Fruit fly (Drosophila melanogaster): ENCODE data around the gene TFAM.

The TFAM gene

dm6 chr3R:20574535-20574980 is 2.3 kb downstream of the TFAM start:
- TF ChIP-seq svp (GFP tag) (peak; percentile 38), CG6163 (GFP tag; IDR thresholded peaks at IDR 0.05) (0 out of 3 replicates have a peak, but pooled peaks have one; percentile 20), Ets21C (GFP tag; optimal IDR thresholded peaks at IDR 0.05) (no peak), CG10669 (GFP tag; optimal IDR thresholded peaks at IDR 0.05) (no peak), vri (GFP tag; optimal IDR thresholded peaks at IDR 0.05) (no peak), fkh (GFP tag; optimal IDR thresholded peaks at IDR 0.05) (peak; percentile 73), Eip78C (GFP tag) (peak; percentile 27), CG3919 (GFP tag; optimal IDR thresholded peaks at IDR 0.05) (no peak), Lpt (GFP tag; optimal IDR thresholded peaks at IDR 0.05) (no peak), esn (GFP tag; optimal IDR thresholded peaks at IDR 0.05) (peak; percentile 9), CG6854 (GFP tag; optimal IDR thresholded peaks at IDR 0.05) (peak; percentile 60), net (GFP tag; optimal IDR thresholded peaks at IDR 0.05) (no peak), acj6 (GFP tag; optimal IDR thresholded peaks at IDR 0.05) (no peak)

- TF ChIP-seq Eip78C (GFP tag) (peak; percentile 48), Sox14 (GFP tag; optimal IDR thresholded peaks at IDR 0.05) (no peak), CG32006 (GFP tag; optimal IDR thresholded peaks at IDR 0.05) (peak; percentile 51), CG4318 (GFP tag; optimal IDR thresholded peaks at IDR 0.05) (no peak), Hr4 (GFP tag; optimal IDR thresholded peaks at IDR 0.05) (peak; percentile 18), CG8119 (GFP tag; IDR thresholded peaks at IDR 0.05) (no peak), CG8632 (GFP tag; optimal IDR thresholded peaks at IDR 0.05) (no peak), CG10631 (GFP tag; optimal IDR thresholded peaks at IDR 0.05) (no peak), CG15336 (GFP tag; IDR thresholded peaks at IDR 0.05) (0 out of 2 replicates have a peak, but pooled peaks have one; percentile 22), CG11294 (GFP tag; IDR thresholded peaks at IDR 0.05) (no peak), CG31627 (GFP tag; optimal IDR thresholded peaks at IDR 0.05) (no peak), dsx (GFP tag; optimal IDR thresholded peaks at IDR 0.05; ENCODE audit: poor library complexity, severe bottlenecking) (no peak), CG16779 (tag; optimal IDR thresholded peaks at IDR 0.05) (no peak), CG3032 (tag; optimal IDR thresholded peaks at IDR 0.05) (no peak), vri (GFP tag; optimal IDR thresholded peaks at IDR 0.05) (no peak), achi (GFP tag; optimal IDR thresholded peaks at IDR 0.05) (no peak), svp (GFP tag) (peak; percentile 45)
Measured at dm6 chr3R:20573326-20573725, 3.5 kb downstream of the TFAM start.

dm6 chr3R:20567507-20568222 is 9.1 kb downstream of the TFAM start:
- TF ChIP-seq CG6808 (GFP tag; optimal IDR thresholded peaks at IDR 0.05) (peak; percentile 4), CG15336 (GFP tag; IDR thresholded peaks at IDR 0.05) (no peak), CG4318 (GFP tag; optimal IDR thresholded peaks at IDR 0.05) (no peak), CG8319 (GFP tag; optimal IDR thresholded peaks at IDR 0.05) (peak; percentile 73)

dm6 chr3R:20565546-20565948 is 11.3 kb downstream of the TFAM start:
- TF ChIP-seq Eip93F (GFP tag; optimal IDR thresholded peaks at IDR 0.05) (peak; percentile 29), CG34406 (GFP tag; optimal IDR thresholded peaks at IDR 0.05) (no peak), dsx (GFP tag; optimal IDR thresholded peaks at IDR 0.05; ENCODE audit: poor library complexity, severe bottlenecking) (peak; percentile 27), CG6808 (GFP tag; optimal IDR thresholded peaks at IDR 0.05) (no peak), salr (GFP tag; optimal IDR thresholded peaks at IDR 0.05) (no peak), Lpt (GFP tag; optimal IDR thresholded peaks at IDR 0.05) (no peak), pdm3 (GFP tag; optimal IDR thresholded peaks at IDR 0.05) (no peak), eg (GFP tag; IDR thresholded peaks at IDR 0.05) (no peak; the same call in 2 of the 3 replicates), CG10669 (GFP tag; optimal IDR thresholded peaks at IDR 0.05) (no peak), CG31627 (GFP tag; optimal IDR thresholded peaks at IDR 0.05) (no peak), CG8632 (GFP tag; optimal IDR thresholded peaks at IDR 0.05) (no peak), CG9139 (GFP tag; optimal IDR thresholded peaks at IDR 0.05) (peak; percentile 54), Gug (GFP tag; IDR thresholded peaks at IDR 0.05) (no peak), CG15336 (GFP tag; IDR thresholded peaks at IDR 0.05) (no peak), OdsH (GFP tag; optimal IDR thresholded peaks at IDR 0.05) (no peak), CG3919 (GFP tag; optimal IDR thresholded peaks at IDR 0.05) (no peak), CG1621 (tag; optimal IDR thresholded peaks at IDR 0.05) (peak; percentile 47), CG3032 (tag; optimal IDR thresholded peaks at IDR 0.05) (no peak), Met (GFP tag; optimal IDR thresholded peaks at IDR 0.05) (no peak), Sox102F (GFP tag; optimal IDR thresholded peaks at IDR 0.05) (peak; percentile 37), vri (GFP tag; optimal IDR thresholded peaks at IDR 0.05) (peak; percentile 49), fd85E (GFP tag; optimal IDR thresholded peaks at IDR 0.05) (no peak), CG11762 (GFP tag; optimal IDR thresholded peaks at IDR 0.05; ENCODE audit: insufficient read depth) (no peak), svp (GFP tag) (peak; percentile 89), CG6854 (GFP tag; optimal IDR thresholded peaks at IDR 0.05) (peak; percentile 81), spab (GFP tag; optimal IDR thresholded peaks at IDR 0.05) (no peak), Hr4 (GFP tag; optimal IDR thresholded peaks at IDR 0.05) (no peak), CG7368 (GFP tag; optimal IDR thresholded peaks at IDR 0.05) (no peak)

Measured in whole organism, prepupa.